Worm (Caenorhabditis elegans) whole organism, late embryonic: ENCODE measurements around the gene srw-43.

Source experiments
- C08G9.2 ChIP-seq: sonication (generic microtip); optimal IDR thresholded peaks from 2 replicates; lab custom pipeline; 2016; ENCODE audit warnings: mild to moderate bottlenecking, missing genetic modification characterization, moderate library complexity, missing compliant biosample characterization
- F13H6.1 ChIP-seq: sonication (generic microtip); optimal IDR thresholded peaks from 2 replicates; lab custom pipeline; 2016; ENCODE audit warnings: missing genetic modification characterization, missing compliant biosample characterization
- K02D7.2 ChIP-seq: sonication (generic microtip); optimal IDR thresholded peaks from 2 replicates; lab custom pipeline; 2017; ENCODE audit warnings: mild to moderate bottlenecking, missing genetic modification characterization, missing compliant biosample characterization
- Y22D7AL.16 ChIP-seq: sonication (generic microtip); optimal IDR thresholded peaks from 2 replicates; lab custom pipeline; 2016; ENCODE audit warnings: missing genetic modification characterization, missing compliant biosample characterization
- ama-1 ChIP-seq: fragments of 150-350 bp; optimal IDR thresholded peaks from 2 replicates; lab custom pipeline; 2014
- ceh-14 ChIP-seq: sonication (generic microtip); optimal IDR thresholded peaks from 2 replicates; lab custom pipeline; 2016; ENCODE audit warnings: missing genotype, missing genetic modification characterization, missing compliant biosample characterization
- ceh-2 ChIP-seq: sonication (generic microtip); optimal IDR thresholded peaks from 2 replicates; lab custom pipeline; 2016; ENCODE audit warnings: missing genotype, missing genetic modification characterization, missing compliant biosample characterization
- ceh-45 ChIP-seq: fragments of 200-800 bp; sonication (Bioruptor generic); IDR thresholded peaks from 2 replicates; pipeline ENCODE4 v1.3.6; 2022; ENCODE audit warnings: missing genetic modification reagents, missing genetic modification characterization, missing compliant biosample characterization
- ceh-48 ChIP-seq: sonication (generic microtip); optimal IDR thresholded peaks from 2 replicates; lab custom pipeline; 2016; ENCODE audit warnings: missing genetic modification characterization, inconsistent platforms, missing compliant biosample characterization
- ceh-6 ChIP-seq: fragments of 200-800 bp; sonication (Bioruptor generic); optimal IDR thresholded peaks from 2 replicates; lab custom pipeline; 2018; ENCODE audit warnings: mild to moderate bottlenecking, missing genetic modification characterization, missing compliant biosample characterization
- elt-4 ChIP-seq: sonication (generic microtip); optimal IDR thresholded peaks from 2 replicates; lab custom pipeline; 2016; ENCODE audit warnings: missing genetic modification characterization, missing compliant biosample characterization
- ets-4 ChIP-seq: sonication (generic microtip); optimal IDR thresholded peaks from 2 replicates; lab custom pipeline; 2016; ENCODE audit warnings: missing genetic modification characterization, missing compliant biosample characterization
- eyg-1 ChIP-seq: sonication (generic microtip); optimal IDR thresholded peaks from 2 replicates; lab custom pipeline; 2016; ENCODE audit warnings: missing genotype, missing genetic modification characterization, missing compliant biosample characterization
- fkh-10 ChIP-seq: fragments of 150-350 bp; optimal IDR thresholded peaks from 2 replicates; lab custom pipeline; 2014; ENCODE audit warnings: missing biosample characterization, missing genetic modification reagents, missing genetic modification characterization
- fkh-6 ChIP-seq: sonication (generic microtip); optimal IDR thresholded peaks from 2 replicates; lab custom pipeline; 2016; ENCODE audit warnings: missing genetic modification characterization, missing compliant biosample characterization
- gmeb-2 ChIP-seq: sonication (generic microtip); optimal IDR thresholded peaks from 2 replicates; lab custom pipeline; 2016; ENCODE audit warnings: missing genetic modification characterization, inconsistent platforms, missing compliant biosample characterization
- hlh-15 ChIP-seq: sonication (generic microtip); optimal IDR thresholded peaks from 2 replicates; lab custom pipeline; 2016; ENCODE audit warnings: missing genetic modification characterization, missing compliant biosample characterization
- hlh-6 ChIP-seq: sonication (generic microtip); optimal IDR thresholded peaks from 2 replicates; lab custom pipeline; 2016; ENCODE audit warnings: missing genotype, missing genetic modification characterization, missing compliant biosample characterization
- lin-11 ChIP-seq: fragments of 200-800 bp; sonication (Bioruptor generic); optimal IDR thresholded peaks from 2 replicates; lab custom pipeline; 2018; ENCODE audit warnings: mild to moderate bottlenecking, missing genetic modification characterization, missing compliant biosample characterization
- madf-2 ChIP-seq: sonication (generic microtip); optimal IDR thresholded peaks from 2 replicates; lab custom pipeline; 2017; ENCODE audit warnings: missing genetic modification characterization, missing compliant biosample characterization
- npax-4 ChIP-seq: sonication (generic microtip); optimal IDR thresholded peaks from 2 replicates; lab custom pipeline; 2016; ENCODE audit warnings: missing genetic modification characterization, missing compliant biosample characterization
- odd-2 ChIP-seq: sonication (generic microtip); optimal IDR thresholded peaks from 2 replicates; lab custom pipeline; 2017; ENCODE audit warnings: antibody characterized with exemption, mild to moderate bottlenecking, missing genetic modification characterization, missing compliant biosample characterization
- pag-3 ChIP-seq: sonication (generic microtip); optimal IDR thresholded peaks from 2 replicates; lab custom pipeline; 2016; ENCODE audit warnings: missing compliant biosample characterization, missing genetic modification characterization, borderline replicate concordance
- pha-2 ChIP-seq: sonication (generic microtip); optimal IDR thresholded peaks from 2 replicates; lab custom pipeline; 2017; ENCODE audit warnings: mild to moderate bottlenecking, missing genetic modification characterization, missing compliant biosample characterization
- pros-1 ChIP-seq: fragments of 150-350 bp; optimal IDR thresholded peaks from 2 replicates; lab custom pipeline; 2014; ENCODE audit warnings: missing biosample characterization, missing genetic modification reagents, missing genetic modification characterization
- ref-2 ChIP-seq: sonication (generic microtip); optimal IDR thresholded peaks from 2 replicates; lab custom pipeline; 2016; ENCODE audit warnings: missing genetic modification characterization, missing compliant biosample characterization
- sdc-2 ChIP-seq: sonication (generic microtip); optimal IDR thresholded peaks from 2 replicates; lab custom pipeline; 2016; ENCODE audit warnings: missing genotype, missing genetic modification characterization, missing compliant biosample characterization
- sox-4 ChIP-seq: sonication (generic microtip); optimal IDR thresholded peaks from 2 replicates; lab custom pipeline; 2017; ENCODE audit warnings: mild to moderate bottlenecking, missing genetic modification characterization, inconsistent platforms, missing compliant biosample characterization
- tbx-2 ChIP-seq: sonication (generic microtip); optimal IDR thresholded peaks from 2 replicates; lab custom pipeline; 2016; ENCODE audit warnings: missing genetic modification characterization, missing compliant biosample characterization
- ttx-3 ChIP-seq: sonication (generic microtip); optimal IDR thresholded peaks from 2 replicates; lab custom pipeline; 2016; ENCODE audit warnings: missing genetic modification reagents, missing genetic modification characterization, missing compliant biosample characterization
- unc-3 ChIP-seq, 2 experiments: fragments of 200-800 bp in 1 of 2; sonication (Bioruptor generic) in 1 of 2; sonication (generic microtip) in 1 of 2; conservative IDR thresholded peaks in 1 of 2; optimal IDR thresholded peaks in 1 of 2; 2 replicates each; pipeline versions ENCODE4 v1.3.6 to Lab custom; 2016 to 2022; ENCODE audit warnings: missing compliant biosample characterization in 2 of 2, missing genetic modification characterization in 2 of 2, missing genetic modification reagents in 1 of 2
- unc-42 ChIP-seq: sonication (generic microtip); optimal IDR thresholded peaks from 2 replicates; lab custom pipeline; 2016; ENCODE audit warnings: missing genotype, missing genetic modification characterization, missing compliant biosample characterization
- unc-86 ChIP-seq: sonication (generic microtip); optimal IDR thresholded peaks from 2 replicates; lab custom pipeline; 2016; ENCODE audit warnings: missing genetic modification characterization, missing compliant biosample characterization
- zip-5 ChIP-seq: sonication (generic microtip); optimal IDR thresholded peaks from 2 replicates; lab custom pipeline; 2016; ENCODE audit warnings: missing genetic modification characterization, missing compliant biosample characterization
- ztf-16 ChIP-seq: sonication (generic microtip); optimal IDR thresholded peaks from 2 replicates; lab custom pipeline; 2017; ENCODE audit warnings: missing genetic modification characterization, missing compliant biosample characterization

Gene srw-43

DNA sequence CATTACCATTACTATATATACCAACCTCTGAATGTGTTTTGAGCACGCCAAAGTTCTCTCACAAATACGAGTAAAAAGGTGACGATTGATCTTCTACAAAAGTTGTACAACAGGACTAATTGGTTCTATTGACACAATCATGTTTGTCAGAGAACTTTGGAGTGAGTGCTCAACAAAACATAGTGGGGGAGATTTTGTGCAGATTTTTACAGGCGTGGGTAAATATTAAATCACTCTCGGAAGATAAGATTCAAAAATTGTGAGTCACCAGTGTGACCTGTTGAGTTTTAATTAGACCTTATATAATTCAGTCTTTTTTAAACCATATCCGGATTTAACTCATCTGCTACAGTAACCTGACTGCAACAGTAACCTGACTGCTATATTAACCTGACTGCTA is 13.6 kb upstream of the srw-43 start, which contains the start of gene F14F8.8:
Gene F14F8.8 (minus strand): TSS at position 101 of the 400 bp plus-strand sequence.
- TF ChIP-seq F13H6.1 (tag; lab: Kevin White, UChicago) (no peak), ceh-6 (GFP tag; lab: Kevin White, UChicago) (no peak), fkh-6 (tag; lab: Kevin White, UChicago) (no peak), Y22D7AL.16 (no peak), sdc-2 (tag; lab: Kevin White, UChicago) (no peak), ama-1 (lab: Kevin White, UChicago) (no peak), ztf-16 (tag; lab: Kevin White, UChicago) (no peak), ceh-14 (tag; lab: Kevin White, UChicago) (no peak), pag-3 (no peak), unc-86 (tag; lab: Kevin White, UChicago) (no peak), ref-2 (no peak), unc-3 (GFP tag; conservative IDR thresholded peaks at IDR 0.05; lab: Robert Waterston, UW) (no peak), unc-3 (tag; optimal IDR thresholded peaks at IDR 0.05; lab: Kevin White, UChicago) (no peak), hlh-15 (tag; lab: Kevin White, UChicago) (no peak), madf-2 (tag; lab: Kevin White, UChicago) (no peak), pros-1 (tag; lab: Kevin White, UChicago) (no peak), ets-4 (tag; lab: Kevin White, UChicago) (no peak), elt-4 (tag; lab: Kevin White, UChicago) (no peak)

DNA sequence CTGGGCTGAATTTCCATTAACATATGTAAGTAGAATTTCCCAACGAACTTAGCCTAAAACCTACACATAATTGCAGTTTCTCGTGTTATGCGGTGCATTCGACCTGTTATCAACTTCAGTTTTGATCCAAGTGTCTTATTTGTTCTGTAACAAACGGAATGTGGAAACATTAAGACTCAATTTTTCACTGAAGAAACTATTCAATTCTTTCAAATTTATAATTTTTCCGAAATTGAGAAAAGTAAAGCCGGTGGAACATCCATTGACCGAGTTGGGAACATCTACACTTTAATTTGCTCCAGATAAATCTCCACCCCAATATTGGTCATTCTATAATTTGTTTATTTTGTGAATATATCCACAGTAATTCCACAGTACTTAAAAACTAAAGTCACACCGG is 11.4 kb upstream of the srw-43 start:
- TF ChIP-seq eyg-1 (tag; lab: Kevin White, UChicago) (no peak), C08G9.2 (tag; lab: Kevin White, UChicago) (no peak)

DNA sequence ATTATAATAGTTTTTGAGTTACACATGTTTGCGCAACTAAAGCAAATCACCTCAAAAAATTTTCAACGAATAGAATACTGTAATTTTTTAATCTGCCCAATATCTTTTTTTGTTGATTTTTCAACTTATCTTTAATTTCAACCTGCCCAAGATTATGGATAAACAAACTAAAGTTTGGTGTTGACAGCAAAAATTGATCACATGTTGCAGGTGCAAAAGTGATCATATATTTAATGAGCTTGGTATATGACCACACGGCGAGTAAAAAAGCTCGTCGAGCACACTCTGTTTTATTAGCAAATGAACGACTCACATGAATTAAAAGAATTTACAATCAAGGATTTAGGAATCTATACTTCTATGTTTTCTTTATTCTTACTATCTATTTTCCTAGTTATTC is 10.3 kb upstream of the srw-43 start, which contains the start of gene srz-1:
Gene srz-1 (plus strand): TSS at position 301 of the 400 bp plus-strand sequence.
- TF ChIP-seq odd-2: no peak
- no peak for TF ChIP-seq pha-2 (tag; lab: Kevin White, UChicago)
- no peak for TF ChIP-seq lin-11 (tag; lab: Kevin White, UChicago)
- no peak for TF ChIP-seq gmeb-2 (tag; lab: Kevin White, UChicago)
- no peak for TF ChIP-seq npax-4 (tag; lab: Kevin White, UChicago)
- TF ChIP-seq unc-42 (tag; lab: Kevin White, UChicago): no peak
- TF ChIP-seq ceh-45 (GFP tag; lab: Robert Waterston, UW): no peak
- TF ChIP-seq hlh-6: no peak
- TF ChIP-seq F13H6.1 (tag; lab: Kevin White, UChicago): no peak
- no peak for TF ChIP-seq K02D7.2 (tag; lab: Kevin White, UChicago)
- no peak for TF ChIP-seq Y22D7AL.16
- TF ChIP-seq sdc-2 (tag; lab: Kevin White, UChicago): no peak
- TF ChIP-seq ceh-14 (tag; lab: Kevin White, UChicago): no peak
- no peak for TF ChIP-seq fkh-10
- TF ChIP-seq zip-5: no peak
- TF ChIP-seq ceh-48 (tag; lab: Kevin White, UChicago): no peak
- no peak for TF ChIP-seq sox-4 (tag; lab: Kevin White, UChicago)
- TF ChIP-seq tbx-2 (tag; lab: Kevin White, UChicago): no peak
- no peak for TF ChIP-seq pag-3

DNA sequence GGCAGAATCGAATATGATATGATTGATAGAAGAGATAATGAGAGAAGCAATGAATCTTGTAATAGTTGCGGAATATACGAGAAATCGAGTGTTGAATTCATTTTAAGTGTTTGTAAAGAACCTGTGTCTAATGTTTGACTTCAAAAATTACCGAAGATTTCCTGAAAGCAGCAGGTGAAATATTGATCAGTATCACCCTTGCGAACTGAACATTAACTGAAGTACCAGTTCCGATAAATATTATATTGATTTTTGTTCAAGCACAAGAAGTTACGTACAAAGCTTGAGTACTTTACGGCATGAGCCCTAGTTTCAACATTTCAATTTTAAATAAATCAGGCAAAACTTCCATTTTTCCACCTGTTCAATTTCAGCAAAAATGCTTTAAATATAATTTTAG is 6.6 kb upstream of the srw-43 start, which contains the start of gene srz-103:
Gene srz-103 (minus strand): TSS at position 101 of the 400 bp plus-strand sequence.
- TF ChIP-seq ttx-3 (tag; lab: Kevin White, UChicago) (no peak), ceh-2 (tag; lab: Kevin White, UChicago) (no peak), ceh-14 (tag; lab: Kevin White, UChicago) (no peak), hlh-15 (tag; lab: Kevin White, UChicago) (no peak), C08G9.2 (tag; lab: Kevin White, UChicago) (no peak), npax-4 (tag; lab: Kevin White, UChicago) (no peak)
